Worm (Caenorhabditis elegans): Measurements from ENCODE around the gene srh-134.

The srh-134 gene

DNA sequence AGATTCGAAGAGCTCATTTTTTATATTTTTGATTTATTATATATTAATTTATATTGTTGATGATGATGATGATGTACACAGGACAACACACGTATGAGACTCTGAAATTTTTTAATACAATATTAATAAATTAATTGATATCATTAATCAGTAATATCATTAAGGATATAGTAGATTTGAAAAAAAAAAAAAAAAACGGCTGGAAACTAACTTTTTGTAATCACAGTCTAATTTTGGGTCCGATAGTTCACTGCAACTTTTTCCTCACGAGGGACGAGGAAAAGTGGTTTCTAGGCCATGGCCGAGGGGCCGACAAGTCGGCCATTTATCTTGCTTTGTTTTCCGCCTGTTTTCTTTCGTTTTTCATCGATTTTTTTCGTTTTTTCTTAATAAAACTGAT, 50.4 kb downstream of the srh-134 start, which contains the start of gene gck-3:
gck-3 (minus strand) TSS at position 101 of the 400 bp plus-strand sequence.
- TF ChIP-seq dpl-1 (GFP tag; optimal IDR thresholded peaks at IDR 0.05), result no peak
- no peak for TF ChIP-seq nhr-42 (GFP tag; IDR thresholded peaks at IDR 0.05)
- no peak for TF ChIP-seq spr-3 (GFP tag; optimal IDR thresholded peaks at IDR 0.05)
- TF ChIP-seq fos-1 (tag; optimal IDR thresholded peaks at IDR 0.05), result no peak
- no peak for TF ChIP-seq snpc-1.2 (GFP tag; IDR thresholded peaks at IDR 0.05)
- TF ChIP-seq mes-2 (tag; optimal IDR thresholded peaks at IDR 0.05; ENCODE audit: poor library complexity, severe bottlenecking), result no peak
- TF ChIP-seq nhr-102 (tag; optimal IDR thresholded peaks at IDR 0.05), result no peak
- no peak for TF ChIP-seq nhr-48 (tag; optimal IDR thresholded peaks at IDR 0.05)
- TF ChIP-seq nhr-10 (tag; optimal IDR thresholded peaks at IDR 0.05), result no peak
- no peak for TF ChIP-seq nhr-77 (tag; optimal IDR thresholded peaks at IDR 0.05)
- TF ChIP-seq aly-2 (tag; optimal IDR thresholded peaks at IDR 0.05), result no peak
- TF ChIP-seq hmg-1.1 (GFP tag; IDR thresholded peaks at IDR 0.05), result no peak
- no peak for TF ChIP-seq daf-16 (GFP tag; optimal IDR thresholded peaks at IDR 0.05)
- TF ChIP-seq daf-16 (tag; optimal IDR thresholded peaks at IDR 0.05), result no peak
- TF ChIP-seq lin-38 (GFP tag; IDR thresholded peaks at IDR 0.05), result no peak
- no peak for TF ChIP-seq pha-4 (GFP tag; IDR thresholded peaks at IDR 0.05)
- no peak for TF ChIP-seq pha-4 (tag; optimal IDR thresholded peaks at IDR 0.05)
- no peak for TF ChIP-seq skn-1 (tag; optimal IDR thresholded peaks at IDR 0.05)
